Fruit fly (Drosophila melanogaster) whole organism, embryonic: ENCODE results near the gene wek.

ENCODE experiments used
- Atf3 ChIP-seq: fragments of 200-800 bp; sonication (Bioruptor generic); optimal IDR thresholded peaks from 3 replicates; lab custom pipeline; 2016; ENCODE audit warnings: missing biosample characterization, missing genetic modification characterization
- B-H1 ChIP-seq: fragments of 200-800 bp; sonication (Bioruptor generic); IDR thresholded peaks from 3 replicates; pipeline ENCODE4 v1.3.6; 2022; ENCODE audit warnings: missing biosample characterization, missing genetic modification characterization
- CG10147 ChIP-seq: fragments of 200-800 bp; sonication (Bioruptor generic); optimal IDR thresholded peaks from 2 replicates; lab custom pipeline; 2019; ENCODE audit warnings: missing biosample characterization, mild to moderate bottlenecking, missing genetic modification characterization, moderate library complexity
- CG11504 ChIP-seq: fragments of 200-800 bp; sonication (Bioruptor generic); optimal IDR thresholded peaks from 3 replicates; lab custom pipeline; 2019; ENCODE audit warnings: missing biosample characterization, mild to moderate bottlenecking, missing genetic modification characterization, moderate library complexity
- CG12659 ChIP-seq: fragments of 200-800 bp; sonication (Bioruptor generic); optimal IDR thresholded peaks from 3 replicates; lab custom pipeline; 2017; ENCODE audit warnings: mild to moderate bottlenecking, missing biosample characterization, missing genetic modification reagents, missing genetic modification characterization
- CG15269 ChIP-seq: fragments of 200-800 bp; sonication (Bioruptor generic); optimal IDR thresholded peaks from 2 replicates; lab custom pipeline; 2018; ENCODE audit warnings: missing biosample characterization, mild to moderate bottlenecking, missing genetic modification characterization, moderate library complexity
- CG1603 ChIP-seq: fragments of 200-800 bp; sonication (Bioruptor generic); optimal IDR thresholded peaks from 2 replicates; lab custom pipeline; 2019; ENCODE audit warnings: missing biosample characterization, mild to moderate bottlenecking, missing genetic modification characterization, moderate library complexity
- CG17912 ChIP-seq: fragments of 200-800 bp; sonication (Bioruptor generic); optimal IDR thresholded peaks from 2 replicates; lab custom pipeline; 2018; ENCODE audit warnings: missing biosample characterization, mild to moderate bottlenecking, missing genetic modification characterization
- CG18619 ChIP-seq: fragments of 200-800 bp; sonication (Bioruptor generic); optimal IDR thresholded peaks from 3 replicates; lab custom pipeline; 2017; ENCODE audit warnings: missing biosample characterization, mild to moderate bottlenecking, missing genetic modification characterization
- CG2202 ChIP-seq: fragments of 200-800 bp; sonication (Bioruptor generic); optimal IDR thresholded peaks from 2 replicates; lab custom pipeline; 2018; ENCODE audit warnings: missing biosample characterization, mild to moderate bottlenecking, missing genetic modification characterization
- CG30020 ChIP-seq: fragments of 200-800 bp; optimal IDR thresholded peaks from 2 replicates; lab custom pipeline; 2019; ENCODE audit warnings: missing biosample characterization, mild to moderate bottlenecking, missing genetic modification characterization, moderate library complexity
- CG6254 ChIP-seq: fragments of 200-800 bp; sonication (Bioruptor generic); optimal IDR thresholded peaks from 3 replicates; lab custom pipeline; 2017; ENCODE audit warnings: mild to moderate bottlenecking, missing biosample characterization, missing genetic modification reagents, missing genetic modification characterization
- CG7556 ChIP-seq: fragments of 200-800 bp; sonication (Bioruptor generic); optimal IDR thresholded peaks from 2 replicates; lab custom pipeline; 2017; ENCODE audit warnings: missing biosample characterization, mild to moderate bottlenecking, missing genetic modification characterization
- CG7839 ChIP-seq: fragments of 200-800 bp; sonication (Bioruptor generic); optimal IDR thresholded peaks from 3 replicates; lab custom pipeline; 2018; ENCODE audit warnings: missing biosample characterization, mild to moderate bottlenecking, missing genetic modification characterization, moderate library complexity
- CTCF ChIP-seq: fragments of 200-800 bp; sonication (Bioruptor generic); optimal IDR thresholded peaks from 2 replicates; lab custom pipeline; 2017; ENCODE audit warnings: missing biosample characterization, mild to moderate bottlenecking, missing genetic modification characterization, moderate library complexity
- CkIIα-i1 ChIP-seq: fragments of 200-800 bp; sonication (Bioruptor generic); IDR thresholded peaks from 2 replicates; pipeline ENCODE4 v1.3.6; 2022; ENCODE audit warnings: missing biosample characterization, missing genetic modification characterization
- Dad ChIP-seq: fragments of 200-800 bp; sonication (Bioruptor generic); optimal IDR thresholded peaks from 3 replicates; lab custom pipeline; 2016; ENCODE audit warnings: missing biosample characterization, missing genetic modification characterization
- Dll ChIP-seq: fragments of 200-800 bp; sonication (Bioruptor generic); IDR thresholded peaks from 4 replicates; pipeline ENCODE4 v1.3.6; 2022; ENCODE audit warnings: missing biosample characterization, missing genetic modification characterization; ENCODE audit not compliant: partially characterized antibody
- Elba2 ChIP-seq: fragments of 200-800 bp; sonication (Bioruptor generic); optimal IDR thresholded peaks from 3 replicates; lab custom pipeline; 2016; ENCODE audit warnings: missing biosample characterization, missing genetic modification characterization
- Ets65A ChIP-seq: fragments of 200-800 bp; sonication (Bioruptor generic); peaks from one replicate; lab custom pipeline; 2016; ENCODE audit warnings: missing biosample characterization, missing genetic modification characterization
- HLH4C ChIP-seq: fragments of 200-800 bp; sonication (Bioruptor generic); IDR thresholded peaks from 3 replicates; pipeline ENCODE4 v1.3.6; 2022; ENCODE audit warnings: missing biosample characterization, missing genetic modification characterization; ENCODE audit not compliant: partially characterized antibody
- HmgD ChIP-seq: fragments of 200-800 bp; sonication (Bioruptor generic); optimal IDR thresholded peaks from 3 replicates; lab custom pipeline; 2016; ENCODE audit warnings: missing biosample characterization, missing genetic modification characterization
- Hr39 ChIP-seq: fragments of >200 bp; optimal IDR thresholded peaks from 2 replicates; lab custom pipeline; 2017
- Lpt ChIP-seq: fragments of >200 bp; optimal IDR thresholded peaks from 2 replicates; lab custom pipeline; 2018; ENCODE audit warnings: missing biosample characterization, missing genetic modification characterization
- Mad ChIP-seq: fragments of 200-800 bp; sonication (Bioruptor generic); optimal IDR thresholded peaks from 2 replicates; lab custom pipeline; 2016; ENCODE audit warnings: missing biosample characterization, missing genetic modification characterization
- Myb ChIP-seq: fragments of 200-800 bp; sonication (Bioruptor generic); optimal IDR thresholded peaks from 2 replicates; lab custom pipeline; 2016; ENCODE audit warnings: missing biosample characterization, missing genetic modification characterization
- NC2α ChIP-seq: fragments of 200-800 bp; sonication (Bioruptor generic); optimal IDR thresholded peaks from 2 replicates; lab custom pipeline; 2016; ENCODE audit warnings: missing biosample characterization, missing genetic modification characterization
- Sry-β ChIP-seq: fragments of 200-800 bp; sonication (Bioruptor generic); optimal IDR thresholded peaks from 2 replicates; lab custom pipeline; 2018; ENCODE audit warnings: missing biosample characterization, mild to moderate bottlenecking, missing genetic modification characterization, moderate library complexity
- Ssrp ChIP-seq: fragments of 200-800 bp; sonication (Bioruptor generic); optimal IDR thresholded peaks from 2 replicates; lab custom pipeline; 2018; ENCODE audit warnings: missing biosample characterization, mild to moderate bottlenecking, missing genetic modification characterization, moderate library complexity
- ab ChIP-seq: fragments of 200-800 bp; sonication (Bioruptor generic); optimal IDR thresholded peaks from 2 replicates; lab custom pipeline; 2016; ENCODE audit warnings: missing biosample characterization, missing genetic modification characterization
- ac ChIP-seq: fragments of 200-800 bp; sonication (Bioruptor generic); optimal IDR thresholded peaks from 3 replicates; lab custom pipeline; 2017; ENCODE audit warnings: missing biosample characterization, mild to moderate bottlenecking, missing genetic modification characterization
- bowl ChIP-seq: fragments of 200-800 bp; sonication (Bioruptor generic); IDR thresholded peaks from 2 replicates; pipeline ENCODE4 v1.3.6; 2022; ENCODE audit warnings: missing biosample characterization, missing genetic modification characterization
- cad ChIP-seq: fragments of >200 bp; optimal IDR thresholded peaks from 2 replicates; lab custom pipeline; 2017; ENCODE audit warnings: missing biosample characterization, missing genetic modification characterization
- cas ChIP-seq: fragments of 200-800 bp; sonication (Bioruptor generic); IDR thresholded peaks from 2 replicates; pipeline ENCODE4 v1.3.6; 2022; ENCODE audit warnings: missing biosample characterization, missing genetic modification characterization
- crol ChIP-seq: fragments of 200-800 bp; sonication (Bioruptor generic); IDR thresholded peaks from 2 replicates; pipeline ENCODE4 v1.3.6; 2022; ENCODE audit warnings: missing biosample characterization, missing genetic modification characterization
- disco-r ChIP-seq: fragments of 200-800 bp; sonication (Bioruptor generic); optimal IDR thresholded peaks from 2 replicates; lab custom pipeline; 2016; ENCODE audit warnings: missing biosample characterization, missing genetic modification characterization
- dm ChIP-seq: fragments of 200-800 bp; sonication (Bioruptor generic); optimal IDR thresholded peaks from 3 replicates; lab custom pipeline; 2016; ENCODE audit warnings: missing biosample characterization, missing genetic modification characterization
- dmrt11E ChIP-seq: fragments of 200-800 bp; sonication (Bioruptor generic); optimal IDR thresholded peaks from 3 replicates; lab custom pipeline; 2018; ENCODE audit warnings: missing biosample characterization, mild to moderate bottlenecking, missing genetic modification characterization, moderate library complexity
- fd102C ChIP-seq: fragments of 200-800 bp; sonication (Bioruptor generic); optimal IDR thresholded peaks from 2 replicates; lab custom pipeline; 2018; ENCODE audit warnings: missing biosample characterization, mild to moderate bottlenecking, missing genetic modification characterization, moderate library complexity
- gem ChIP-seq: fragments of 200-800 bp; sonication (Bioruptor generic); optimal IDR thresholded peaks from 2 replicates; lab custom pipeline; 2019; ENCODE audit warnings: missing biosample characterization, mild to moderate bottlenecking, missing genetic modification characterization, moderate library complexity
- pan ChIP-seq, 4 experiments: fragments of >200 bp in 3 of 4; fragments of 200-800 bp in 1 of 4; sonication (Bioruptor generic) in 1 of 4; optimal IDR thresholded peaks in 3 of 4; IDR thresholded peaks in 1 of 4; 2 replicates each; pipeline versions ENCODE4 v1.3.6 to Lab custom; 2017 to 2022; ENCODE audit warnings: missing biosample characterization in 2 of 4, missing genetic modification characterization in 2 of 4, mixed read lengths in 1 of 4
- peb ChIP-seq: fragments of 200-800 bp; sonication (Bioruptor generic); IDR thresholded peaks from 2 replicates; pipeline ENCODE4 v1.3.6; 2022; ENCODE audit warnings: missing biosample characterization, missing genetic modification characterization
- pros ChIP-seq: fragments of 200-800 bp; sonication (Bioruptor generic); optimal IDR thresholded peaks from 3 replicates; lab custom pipeline; 2019; ENCODE audit warnings: missing biosample characterization, mild to moderate bottlenecking, missing genetic modification characterization, moderate library complexity
- psq ChIP-seq: fragments of 200-800 bp; sonication (Bioruptor generic); optimal IDR thresholded peaks from 2 replicates; lab custom pipeline; 2017; ENCODE audit warnings: missing biosample characterization, missing genetic modification characterization
- sens ChIP-seq: fragments of 200-800 bp; sonication (Bioruptor generic); peaks from one replicate; lab custom pipeline; 2016; ENCODE audit warnings: missing biosample characterization, missing genetic modification characterization
- sob ChIP-seq: fragments of 200-800 bp; sonication (Bioruptor generic); IDR thresholded peaks from 2 replicates; pipeline ENCODE4 v1.3.6; 2022; ENCODE audit warnings: missing biosample characterization, missing genetic modification characterization
- tio ChIP-seq: fragments of 200-800 bp; sonication (Bioruptor generic); optimal IDR thresholded peaks from 2 replicates; lab custom pipeline; 2017; ENCODE audit warnings: missing biosample characterization, missing genetic modification characterization, inconsistent platforms
- tll ChIP-seq, 2 experiments: fragments of 200-800 bp in 1 of 2; fragments of >200 bp in 1 of 2; sonication (Bioruptor generic) in 1 of 2; optimal IDR thresholded peaks; 2 replicates each; lab custom pipeline; 2017 to 2019; ENCODE audit warnings: missing biosample characterization in 2 of 2, missing genetic modification characterization in 2 of 2, mild to moderate bottlenecking in 1 of 2, moderate library complexity in 1 of 2
- tup ChIP-seq: fragments of 200-800 bp; sonication (Bioruptor generic); optimal IDR thresholded peaks from 2 replicates; lab custom pipeline; 2016; ENCODE audit warnings: missing biosample characterization, mild to moderate bottlenecking, missing genetic modification characterization, moderate library complexity
- twi ChIP-seq: fragments of 200-800 bp; optimal IDR thresholded peaks from 2 replicates; lab custom pipeline; 2019; ENCODE audit warnings: missing biosample characterization, mild to moderate bottlenecking, missing genetic modification characterization, moderate library complexity
- zen ChIP-seq: fragments of 200-800 bp; sonication (Bioruptor generic); optimal IDR thresholded peaks from 3 replicates; lab custom pipeline; 2018; ENCODE audit warnings: missing biosample characterization, mild to moderate bottlenecking, missing genetic modification characterization, moderate library complexity
- zfh1 ChIP-seq: fragments of 200-800 bp; sonication (Bioruptor generic); IDR thresholded peaks from 3 replicates; pipeline ENCODE4 v1.3.6; 2022; ENCODE audit warnings: missing biosample characterization, missing genetic modification characterization

wek gene

DNA sequence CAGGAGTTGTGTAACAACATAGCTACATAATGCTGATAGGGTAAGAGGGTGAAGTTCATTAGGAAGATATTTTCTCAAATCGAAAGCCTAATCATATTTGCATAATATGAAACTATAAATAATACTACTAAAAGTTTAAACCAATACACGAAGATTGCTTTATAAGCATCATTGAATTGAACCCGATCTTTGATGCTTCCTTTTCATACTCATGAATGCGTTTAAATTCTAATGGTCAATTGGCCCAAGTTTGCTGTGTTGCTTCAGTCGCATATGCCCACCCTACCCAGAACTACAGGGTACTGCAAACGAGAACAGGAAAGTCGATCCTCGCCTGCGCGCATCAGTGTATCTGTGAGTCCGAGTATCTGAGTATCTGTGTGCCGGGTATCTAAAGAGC is 24.6 kb downstream of the wek start (continued):
- TF ChIP-seq tup (no peak), ac (GFP tag; lab: Kevin White, UChicago) (peak; percentile 35), Ets65A (peak; percentile 54), Dll (GFP tag; lab: Robert Waterston, UW) (no peak), Mad (no peak), zfh1 (GFP tag; lab: Robert Waterston, UW) (peak; percentile 45; the same call in 2 of the 3 replicates), Elba2 (GFP tag; lab: Kevin White, UChicago) (peak; percentile 49), CG15269 (tag; lab: Kevin White, UChicago) (no peak), CG11504 (tag; lab: Kevin White, UChicago) (no peak), dm (GFP tag; lab: Kevin White, UChicago) (no peak), cas (GFP tag; lab: Robert Waterston, UW) (no peak), CG30020 (tag; lab: Kevin White, UChicago) (no peak), gem (tag; lab: Kevin White, UChicago) (peak; percentile 9), dmrt11E (peak; percentile 46), peb (GFP tag; lab: Robert Waterston, UW) (no peak), Atf3 (GFP tag; lab: Kevin White, UChicago) (no peak), disco-r (GFP tag; lab: Kevin White, UChicago) (no peak), HmgD (no peak), Lpt (no peak), pan (optimal IDR thresholded peaks at IDR 0.05; lab: Kevin White, UChicago) (peak in 1 of 2 experiments; percentile 69), pan (GFP tag; optimal IDR thresholded peaks at IDR 0.05 in 1 of 2, IDR thresholded peaks at IDR 0.05 in 1 of 2) (peak in 1 of 2 experiments; percentile 43), Sry-β (no peak), crol (GFP tag; lab: Robert Waterston, UW) (no peak), tio (GFP tag; lab: Kevin White, UChicago) (no peak), CG1603 (tag; lab: Kevin White, UChicago) (peak; percentile 23), NC2α (GFP tag; lab: Kevin White, UChicago) (no peak), sens (peak; percentile 78), CG12659 (GFP tag; lab: Kevin White, UChicago) (no peak), Ssrp (tag; lab: Kevin White, UChicago) (no peak)

DNA sequence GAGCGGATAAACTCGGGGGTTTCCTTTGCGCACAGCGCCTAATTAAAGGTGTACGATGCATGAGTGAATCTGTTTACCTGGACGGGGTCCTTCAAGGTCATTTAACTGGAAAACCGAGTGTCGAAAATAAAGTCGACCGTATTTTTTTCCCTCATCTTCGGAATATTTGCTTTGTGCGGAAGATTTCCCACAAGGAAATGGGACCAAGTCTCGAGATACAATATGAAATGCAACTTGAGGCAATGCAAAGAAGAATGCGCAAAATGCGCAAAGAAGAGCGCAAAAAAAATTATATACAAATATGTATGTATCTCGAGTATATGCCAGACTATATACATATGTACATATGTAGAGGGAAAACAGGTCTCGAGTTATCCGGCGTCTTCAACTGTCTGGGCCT is 25.2 kb downstream of the wek start:
- no peak for TF ChIP-seq ab (GFP tag; lab: Kevin White, UChicago)
- TF ChIP-seq tll (GFP tag; optimal IDR thresholded peaks at IDR 0.05; lab: Kevin White, UChicago): peak in 1 of 2 experiments; percentile 43
- TF ChIP-seq bowl (GFP tag; lab: Robert Waterston, UW): no peak
- no peak for TF ChIP-seq Dad (GFP tag; lab: Kevin White, UChicago)
- peak; percentile 21 for TF ChIP-seq cad (GFP tag; lab: Kevin White, UChicago)
- peak; percentile 61 for TF ChIP-seq pros (GFP tag; lab: Kevin White, UChicago)
- peak; percentile 18 for TF ChIP-seq zen
- no peak for TF ChIP-seq CG6254
- TF ChIP-seq pan (optimal IDR thresholded peaks at IDR 0.05; lab: Kevin White, UChicago): no peak
- no peak for TF ChIP-seq pan (GFP tag; optimal IDR thresholded peaks at IDR 0.05 in 1 of 2, IDR thresholded peaks at IDR 0.05 in 1 of 2)
- no peak for TF ChIP-seq CG17912 (GFP tag; lab: Kevin White, UChicago)
- no peak for TF ChIP-seq CkIIα-i1 (GFP tag; lab: Robert Waterston, UW)
- no peak for TF ChIP-seq CG18619 (GFP tag; lab: Kevin White, UChicago)
- no peak for TF ChIP-seq CG7839 (tag; lab: Kevin White, UChicago)
- TF ChIP-seq Myb: no peak
- no peak for TF ChIP-seq CTCF (GFP tag; lab: Kevin White, UChicago)
- TF ChIP-seq CG7556: no peak
- no peak for TF ChIP-seq CG10147
- no peak for TF ChIP-seq psq (GFP tag; lab: Kevin White, UChicago)
- no peak for TF ChIP-seq Hr39 (lab: Kevin White, UChicago)
- no peak for TF ChIP-seq fd102C (GFP tag; lab: Kevin White, UChicago)
- TF ChIP-seq HLH4C (GFP tag; lab: Robert Waterston, UW): no peak
- TF ChIP-seq B-H1 (GFP tag; lab: Robert Waterston, UW): no peak
- no peak for TF ChIP-seq CG2202
- peak; percentile 27 for TF ChIP-seq twi (tag; lab: Kevin White, UChicago)
- no peak for TF ChIP-seq sob
